Worm (Caenorhabditis elegans): ENCODE results near the gene thn-4.

thn-4 gene

ce11 chrV:16873642-16874041, 2.4 kb upstream of the thn-4 start, which contains the start of gene srw-23:
Gene srw-23, plus strand, starts transcription at chrV:16873942.
- TF ChIP-seq ztf-29 (GFP tag; IDR thresholded peaks at IDR 0.05) (no peak), ztf-23 (GFP tag; IDR thresholded peaks at IDR 0.05) (no peak), klf-2 (GFP tag; conservative IDR thresholded peaks at IDR 0.05) (no peak), flt-1 (GFP tag; IDR thresholded peaks at IDR 0.05) (no peak), T22C8.4 (GFP tag; IDR thresholded peaks at IDR 0.05) (no peak), ref-1 (GFP tag; conservative IDR thresholded peaks at IDR 0.05) (no peak), med-1 (GFP tag; optimal IDR thresholded peaks at IDR 0.05; ENCODE audit: insufficient read depth) (no peak), cog-1 (tag; optimal IDR thresholded peaks at IDR 0.05) (no peak), tab-1 (GFP tag; IDR thresholded peaks at IDR 0.05) (no peak)

- TF ChIP-seq ztf-29 (GFP tag; IDR thresholded peaks at IDR 0.05): no peak
- TF ChIP-seq ztf-23 (GFP tag; IDR thresholded peaks at IDR 0.05): no peak
- TF ChIP-seq klf-2 (GFP tag; conservative IDR thresholded peaks at IDR 0.05): no peak
- no peak for TF ChIP-seq med-1 (GFP tag; optimal IDR thresholded peaks at IDR 0.05; ENCODE audit: insufficient read depth)
- no peak for TF ChIP-seq flt-1 (GFP tag; IDR thresholded peaks at IDR 0.05)
- TF ChIP-seq ref-1 (GFP tag; conservative IDR thresholded peaks at IDR 0.05): no peak
Observed at ce11 chrV:16869740-16870139, 1.5 kb downstream of the thn-4 start, which contains the start of gene clec-33. Gene clec-33, minus strand, starts transcription at chrV:16869840.

- TF ChIP-seq cog-1 (tag; optimal IDR thresholded peaks at IDR 0.05) (no peak), ztf-23 (GFP tag; IDR thresholded peaks at IDR 0.05) (no peak), flt-1 (GFP tag; IDR thresholded peaks at IDR 0.05) (no peak), ztf-29 (GFP tag; IDR thresholded peaks at IDR 0.05) (no peak), tab-1 (GFP tag; IDR thresholded peaks at IDR 0.05) (no peak), med-1 (GFP tag; optimal IDR thresholded peaks at IDR 0.05; ENCODE audit: insufficient read depth) (no peak), ref-1 (GFP tag; conservative IDR thresholded peaks at IDR 0.05) (no peak), klf-2 (GFP tag; conservative IDR thresholded peaks at IDR 0.05) (no peak), T22C8.4 (GFP tag; IDR thresholded peaks at IDR 0.05) (no peak)
Observed at ce11 chrV:16865404-16865803, 5.9 kb downstream of the thn-4 start, which contains the start of gene clec-28. Gene clec-28, plus strand, starts transcription at chrV:16865704.

ce11 chrV:16861719-16862118, 9.6 kb downstream of the thn-4 start, which contains the start of the genes clec-32 and clec-24:
Gene clec-32, minus strand, starts transcription at chrV:16861819.
Gene clec-24, plus strand, starts transcription at chrV:16862012.
- TF ChIP-seq ref-1 (GFP tag; conservative IDR thresholded peaks at IDR 0.05) (no peak), flt-1 (GFP tag; IDR thresholded peaks at IDR 0.05) (no peak), cog-1 (tag; optimal IDR thresholded peaks at IDR 0.05) (no peak), ztf-23 (GFP tag; IDR thresholded peaks at IDR 0.05) (no peak), med-1 (GFP tag; optimal IDR thresholded peaks at IDR 0.05; ENCODE audit: insufficient read depth) (no peak), T22C8.4 (GFP tag; IDR thresholded peaks at IDR 0.05) (no peak), ztf-29 (GFP tag; IDR thresholded peaks at IDR 0.05) (no peak), tab-1 (GFP tag; IDR thresholded peaks at IDR 0.05) (no peak), klf-2 (GFP tag; conservative IDR thresholded peaks at IDR 0.05) (no peak)

- TF ChIP-seq flt-1 (GFP tag; IDR thresholded peaks at IDR 0.05) (no peak), tab-1 (GFP tag; IDR thresholded peaks at IDR 0.05) (no peak), klf-2 (GFP tag; conservative IDR thresholded peaks at IDR 0.05) (no peak), med-1 (GFP tag; optimal IDR thresholded peaks at IDR 0.05; ENCODE audit: insufficient read depth) (no peak), ztf-23 (GFP tag; IDR thresholded peaks at IDR 0.05) (no peak), ref-1 (GFP tag; conservative IDR thresholded peaks at IDR 0.05) (no peak), T22C8.4 (GFP tag; IDR thresholded peaks at IDR 0.05) (no peak), cog-1 (tag; optimal IDR thresholded peaks at IDR 0.05) (no peak), ztf-29 (GFP tag; IDR thresholded peaks at IDR 0.05) (no peak)
Observed at ce11 chrV:16857977-16858479, 13.3 kb downstream of the thn-4 start, which contains the start of the genes clec-31 and clec-22. Gene clec-31, minus strand, starts transcription at chrV:16858077. Gene clec-22, plus strand, starts transcription at chrV:16858429.

ce11 chrV:16853956-16854683, 17.2 kb downstream of the thn-4 start, which contains the start of the genes clec-35 and clec-27:
Gene clec-35, minus strand, starts transcription at chrV:16854056.
Gene clec-27, plus strand, starts transcription at chrV:16854633.
- no peak for TF ChIP-seq ztf-29 (GFP tag; IDR thresholded peaks at IDR 0.05)
- TF ChIP-seq ztf-23 (GFP tag; IDR thresholded peaks at IDR 0.05): no peak
- no peak for TF ChIP-seq med-1 (GFP tag; optimal IDR thresholded peaks at IDR 0.05; ENCODE audit: insufficient read depth)
- no peak for TF ChIP-seq cog-1 (tag; optimal IDR thresholded peaks at IDR 0.05)
- TF ChIP-seq klf-2 (GFP tag; conservative IDR thresholded peaks at IDR 0.05): no peak

ce11 chrV:16852002-16852401, 19.3 kb downstream of the thn-4 start, which contains the start of gene clec-37:
Gene clec-37, minus strand, starts transcription at chrV:16852102.
- TF ChIP-seq ztf-23 (GFP tag; IDR thresholded peaks at IDR 0.05) (no peak), klf-2 (GFP tag; conservative IDR thresholded peaks at IDR 0.05) (no peak), flt-1 (GFP tag; IDR thresholded peaks at IDR 0.05) (no peak), ref-1 (GFP tag; conservative IDR thresholded peaks at IDR 0.05) (no peak), ztf-29 (GFP tag; IDR thresholded peaks at IDR 0.05) (no peak), tab-1 (GFP tag; IDR thresholded peaks at IDR 0.05) (no peak), T22C8.4 (GFP tag; IDR thresholded peaks at IDR 0.05) (no peak), med-1 (GFP tag; optimal IDR thresholded peaks at IDR 0.05; ENCODE audit: insufficient read depth) (no peak), cog-1 (tag; optimal IDR thresholded peaks at IDR 0.05) (no peak)

- TF ChIP-seq flt-1 (GFP tag; IDR thresholded peaks at IDR 0.05) (no peak), klf-2 (GFP tag; conservative IDR thresholded peaks at IDR 0.05) (no peak)
Observed at ce11 chrV:16848498-16848897, 22.8 kb downstream of the thn-4 start, which contains the start of the genes clec-36 and clec-26. Gene clec-36, minus strand, starts transcription at chrV:16848598. Gene clec-26, plus strand, starts transcription at chrV:16848611.

ce11 chrV:16842941-16843340, 28.3 kb downstream of the thn-4 start, which contains the start of gene clec-25:
Gene clec-25, plus strand, starts transcription at chrV:16843241.
- TF ChIP-seq ref-1 (GFP tag; conservative IDR thresholded peaks at IDR 0.05) (no peak), klf-2 (GFP tag; conservative IDR thresholded peaks at IDR 0.05) (no peak), flt-1 (GFP tag; IDR thresholded peaks at IDR 0.05) (no peak), ztf-29 (GFP tag; IDR thresholded peaks at IDR 0.05) (no peak), cog-1 (tag; optimal IDR thresholded peaks at IDR 0.05) (no peak), tab-1 (GFP tag; IDR thresholded peaks at IDR 0.05) (no peak)

Data from whole organism, midembryonic.